Worm (Caenorhabditis elegans) whole organism, L4/young adult: ENCODE results near the gene gst-3.

Source experiments
- W03F9.2 ChIP-seq: fragments of 150-350 bp; optimal IDR thresholded peaks from 2 replicates; lab custom pipeline; 2014; ENCODE audit warnings: missing biosample characterization, missing genetic modification characterization
- dao-5 ChIP-seq: sonication (generic microtip); optimal IDR thresholded peaks from 2 replicates; lab custom pipeline; 2016; ENCODE audit warnings: missing genotype, missing genetic modification characterization, moderate library complexity, missing compliant biosample characterization
- him-1 ChIP-seq: sonication (generic microtip); optimal IDR thresholded peaks from 2 replicates; lab custom pipeline; 2016; ENCODE audit warnings: missing genotype, missing genetic modification reagents, missing genetic modification characterization, missing compliant biosample characterization

- TF ChIP-seq him-1 (tag; lab: Kevin White, UChicago) (no peak), dao-5 (tag; lab: Kevin White, UChicago) (no peak), W03F9.2 (no peak)
Observed at ce11 chrIV:10155475-10155874, 15.4 kb upstream of the gst-3 start, which contains the start of gene ttr-54.
